Fruit fly (Drosophila melanogaster) whole organism, embryonic: Measurements from ENCODE around the gene Psa.
A peak's percentile ranks its signal among the peaks of the same experiment; 100 is the strongest.

Experiments used
- CG4617 ChIP-seq: fragments of 200-800 bp; sonication (Bioruptor generic); optimal IDR thresholded peaks from 3 replicates; lab custom pipeline; 2016; ENCODE audit warnings: missing biosample characterization, missing genetic modification characterization, borderline replicate concordance
- CG7745 ChIP-seq: fragments of 200-800 bp; sonication (Bioruptor generic); optimal IDR thresholded peaks from 2 replicates; lab custom pipeline; 2018; ENCODE audit warnings: missing biosample characterization, mild to moderate bottlenecking, missing genetic modification characterization, moderate library complexity
- Xbp1 ChIP-seq: fragments of 200-800 bp; sonication (Bioruptor generic); optimal IDR thresholded peaks from 3 replicates; lab custom pipeline; 2016; ENCODE audit warnings: missing biosample characterization, mild to moderate bottlenecking, missing genetic modification characterization
- crol ChIP-seq: fragments of 200-800 bp; sonication (Bioruptor generic); IDR thresholded peaks from 2 replicates; pipeline ENCODE4 v1.3.6; 2022; ENCODE audit warnings: missing biosample characterization, missing genetic modification characterization
- jigr1 ChIP-seq: fragments of 200-800 bp; sonication (Bioruptor generic); IDR thresholded peaks from 3 replicates; pipeline ENCODE4 v1.3.6; 2022; ENCODE audit warnings: missing biosample characterization, missing genetic modification characterization
- otp ChIP-seq: fragments of 200-800 bp; sonication (Bioruptor generic); IDR thresholded peaks from 3 replicates; pipeline ENCODE4, ENCODE4 v1.3.6; 2022; ENCODE audit warnings: missing biosample characterization, missing genetic modification characterization

DNA sequence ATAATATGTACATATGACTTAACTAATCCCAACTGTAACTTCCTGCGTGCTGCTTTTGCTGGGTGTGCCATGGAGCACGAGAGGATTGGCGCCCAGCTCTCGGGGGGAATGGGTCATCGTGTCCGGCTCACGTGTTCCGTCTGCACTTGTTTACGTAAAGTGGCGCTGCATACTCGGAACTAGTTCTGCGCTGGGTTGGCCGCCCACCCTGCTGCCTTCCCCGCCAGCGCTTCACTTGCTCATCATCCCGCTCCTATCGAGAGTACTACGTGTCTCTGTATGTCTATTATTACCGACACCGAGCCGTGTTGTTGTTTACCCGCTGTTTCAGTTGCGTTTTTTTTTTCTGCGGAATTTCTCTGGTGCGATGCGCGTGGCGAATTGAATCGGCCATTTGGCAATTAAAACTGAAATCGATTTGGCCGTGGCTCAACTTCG is 47.0 kb downstream of the Psa start:
- TF ChIP-seq CG7745 (no peak), jigr1 (GFP tag; lab: Robert Waterston, UW) (no peak), CG4617 (no peak), Xbp1 (GFP tag; lab: Kevin White, UChicago) (no peak), crol (GFP tag; lab: Robert Waterston, UW) (peak; percentile 84), otp (GFP tag; lab: Robert Waterston, UW) (no peak)
